Worm (Caenorhabditis elegans) whole organism, late embryonic: ENCODE data around the gene srh-268.

ENCODE experiments used
- ama-1 ChIP-seq: fragments of 150-350 bp; optimal IDR thresholded peaks from 2 replicates; lab custom pipeline; 2014
- ceh-22 ChIP-seq: sonication (generic microtip); optimal IDR thresholded peaks from 2 replicates; lab custom pipeline; 2017; ENCODE audit warnings: missing biosample characterization, missing genetic modification characterization
- che-1 ChIP-seq: sonication (generic microtip); optimal IDR thresholded peaks from 2 replicates; lab custom pipeline; 2016; ENCODE audit warnings: mild to moderate bottlenecking, missing genetic modification characterization, missing compliant biosample characterization
- fkh-10 ChIP-seq: fragments of 150-350 bp; optimal IDR thresholded peaks from 2 replicates; lab custom pipeline; 2014; ENCODE audit warnings: missing biosample characterization, missing genetic modification reagents, missing genetic modification characterization
- gmeb-2 ChIP-seq: sonication (generic microtip); optimal IDR thresholded peaks from 2 replicates; lab custom pipeline; 2016; ENCODE audit warnings: missing genetic modification characterization, inconsistent platforms, missing compliant biosample characterization
- nfya-1 ChIP-seq: sonication (generic microtip); optimal IDR thresholded peaks from 2 replicates; lab custom pipeline; 2017; ENCODE audit warnings: missing genetic modification characterization, mild to moderate bottlenecking, missing compliant biosample characterization, antibody characterized with exemption, moderate library complexity
- pha-4 ChIP-seq: fragments of 150-350 bp; optimal IDR thresholded peaks from 2 replicates; lab custom pipeline; 2018; ENCODE audit warnings: missing biosample characterization, missing genetic modification reagents, missing genetic modification characterization
- sdc-2 ChIP-seq: sonication (generic microtip); optimal IDR thresholded peaks from 2 replicates; lab custom pipeline; 2016; ENCODE audit warnings: missing genotype, missing genetic modification characterization, missing compliant biosample characterization
- syd-9 ChIP-seq: sonication (generic microtip); optimal IDR thresholded peaks from 2 replicates; lab custom pipeline; 2016; ENCODE audit warnings: mild to moderate bottlenecking, missing genetic modification characterization, moderate library complexity, missing compliant biosample characterization
- tbx-2 ChIP-seq: sonication (generic microtip); optimal IDR thresholded peaks from 2 replicates; lab custom pipeline; 2016; ENCODE audit warnings: missing genetic modification characterization, missing compliant biosample characterization
- unc-42 ChIP-seq: sonication (generic microtip); optimal IDR thresholded peaks from 2 replicates; lab custom pipeline; 2016; ENCODE audit warnings: missing genotype, missing genetic modification characterization, missing compliant biosample characterization

ce11 chrV:7520077-7520476 is 19.0 kb upstream of the srh-268 start, which contains the start of gene srb-19:
- TF ChIP-seq sdc-2 (tag; lab: Kevin White, UChicago), result no peak
- no peak for TF ChIP-seq tbx-2 (tag; lab: Kevin White, UChicago)
- TF ChIP-seq ama-1, result no peak
- TF ChIP-seq syd-9 (tag; lab: Kevin White, UChicago), result no peak
- no peak for TF ChIP-seq fkh-10
- TF ChIP-seq gmeb-2 (tag; lab: Kevin White, UChicago), result no peak
- no peak for TF ChIP-seq unc-42
- TF ChIP-seq che-1 (tag; lab: Kevin White, UChicago), result no peak
- no peak for TF ChIP-seq pha-4 (tag; lab: Kevin White, UChicago)
- TF ChIP-seq nfya-1 (tag; lab: Kevin White, UChicago), result no peak
- TF ChIP-seq ceh-22 (tag; lab: Kevin White, UChicago), result no peak
